Worm (Caenorhabditis elegans) whole organism, L2 larva: ENCODE data around the gene srh-129.

Experiments used
- alr-1 ChIP-seq: fragments of 150-350 bp; optimal IDR thresholded peaks from 2 replicates; lab custom pipeline; 2014; ENCODE audit warnings: missing biosample characterization, missing genetic modification characterization
- ama-1 ChIP-seq: fragments of 150-350 bp; optimal IDR thresholded peaks from 2 replicates; lab custom pipeline; 2018; ENCODE audit warnings: inconsistent platforms
- elt-3 ChIP-seq: sonication (generic microtip); optimal IDR thresholded peaks from 2 replicates; lab custom pipeline; 2017; ENCODE audit warnings: missing biosample characterization, missing genetic modification characterization
- lin-39 ChIP-seq: fragments of 150-350 bp; optimal IDR thresholded peaks from 2 replicates; lab custom pipeline; 2014; ENCODE audit warnings: missing biosample characterization, missing genetic modification reagents, missing genetic modification characterization
- mdl-1 ChIP-seq, 2 experiments: fragments of 150-350 bp in 1 of 2; sonication (generic microtip) in 1 of 2; optimal IDR thresholded peaks; 2 replicates each; lab custom pipeline; 2017; ENCODE audit warnings: missing biosample characterization in 2 of 2, missing genetic modification characterization in 2 of 2
- nhr-77 ChIP-seq: fragments of 150-350 bp; optimal IDR thresholded peaks from 2 replicates; lab custom pipeline; 2014; ENCODE audit warnings: missing biosample characterization, missing genetic modification characterization
- snpc-4 ChIP-seq: fragments of 150-350 bp; optimal IDR thresholded peaks from 2 replicates; lab custom pipeline; 2014; ENCODE audit warnings: missing biosample characterization, missing genetic modification characterization
- unc-62 ChIP-seq: fragments of 150-350 bp; optimal IDR thresholded peaks from 2 replicates; lab custom pipeline; 2014; ENCODE audit warnings: missing biosample characterization, missing genetic modification reagents, missing genetic modification characterization
- zag-1 ChIP-seq: fragments of 150-350 bp; optimal IDR thresholded peaks from 2 replicates; lab custom pipeline; 2014; ENCODE audit warnings: missing biosample characterization, missing genetic modification characterization

DNA sequence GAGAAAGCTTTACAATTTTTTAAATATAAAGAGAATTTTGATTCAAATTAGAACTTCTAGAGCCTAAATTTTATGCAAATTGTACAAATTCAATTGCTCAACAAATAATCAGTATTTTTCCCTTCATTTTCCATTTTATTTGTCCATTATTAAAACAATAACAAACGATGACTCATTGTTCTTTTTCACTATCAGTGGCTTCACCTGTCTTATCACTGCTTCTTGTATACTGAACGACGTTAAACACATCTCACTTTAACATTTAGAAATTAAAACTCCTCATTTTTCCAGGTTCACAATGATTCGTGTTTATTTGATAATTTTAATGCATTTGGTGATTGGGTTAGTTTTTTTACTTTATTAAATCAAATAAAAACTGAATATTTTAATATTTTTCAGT lies 24.0 kb downstream of the srh-129 start, which contains the start of gene sid-1:
- no peak for TF ChIP-seq nhr-77 (tag; lab: Kevin White, UChicago)
- TF ChIP-seq ama-1 (lab: Kevin White, UChicago): no peak
- TF ChIP-seq alr-1 (tag; lab: Kevin White, UChicago): no peak
- TF ChIP-seq unc-62: no peak
- no peak for TF ChIP-seq elt-3 (tag; lab: Kevin White, UChicago)
- no peak for TF ChIP-seq snpc-4 (tag; lab: Kevin White, UChicago)
- no peak for TF ChIP-seq zag-1
- no peak for TF ChIP-seq mdl-1 (tag; optimal IDR thresholded peaks at IDR 0.05; lab: Kevin White, UChicago)
- no peak for TF ChIP-seq lin-39 (tag; lab: Kevin White, UChicago)
